Fruit fly (Drosophila melanogaster): ENCODE measurements around the gene CG44325.

Gene CG44325

DNA sequence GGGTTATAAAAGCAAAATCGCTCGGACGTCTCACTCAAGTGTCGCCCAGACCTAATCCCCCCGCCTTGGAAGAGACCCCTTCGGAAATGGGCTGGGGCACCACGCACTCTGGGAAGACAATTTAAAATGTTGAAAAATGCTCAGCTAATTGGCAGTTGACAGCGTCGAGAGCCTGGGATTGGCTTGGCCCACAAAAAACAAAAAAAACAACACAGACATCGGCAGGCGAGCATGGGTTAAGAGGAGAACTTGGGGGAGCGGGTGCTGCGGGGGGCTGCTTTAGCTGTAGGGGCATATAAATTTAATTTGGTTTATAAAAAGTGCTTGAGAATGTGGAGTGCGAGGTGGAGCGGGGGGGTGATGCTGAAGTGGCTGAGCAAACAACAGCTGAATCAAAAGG lies 44.2 kb upstream of the CG44325 start (continued):
- TF ChIP-seq Xrp1 (GFP tag; IDR thresholded peaks at IDR 0.05), result 0 out of 2 replicates have a peak, but pooled peaks have one; percentile 4

DNA sequence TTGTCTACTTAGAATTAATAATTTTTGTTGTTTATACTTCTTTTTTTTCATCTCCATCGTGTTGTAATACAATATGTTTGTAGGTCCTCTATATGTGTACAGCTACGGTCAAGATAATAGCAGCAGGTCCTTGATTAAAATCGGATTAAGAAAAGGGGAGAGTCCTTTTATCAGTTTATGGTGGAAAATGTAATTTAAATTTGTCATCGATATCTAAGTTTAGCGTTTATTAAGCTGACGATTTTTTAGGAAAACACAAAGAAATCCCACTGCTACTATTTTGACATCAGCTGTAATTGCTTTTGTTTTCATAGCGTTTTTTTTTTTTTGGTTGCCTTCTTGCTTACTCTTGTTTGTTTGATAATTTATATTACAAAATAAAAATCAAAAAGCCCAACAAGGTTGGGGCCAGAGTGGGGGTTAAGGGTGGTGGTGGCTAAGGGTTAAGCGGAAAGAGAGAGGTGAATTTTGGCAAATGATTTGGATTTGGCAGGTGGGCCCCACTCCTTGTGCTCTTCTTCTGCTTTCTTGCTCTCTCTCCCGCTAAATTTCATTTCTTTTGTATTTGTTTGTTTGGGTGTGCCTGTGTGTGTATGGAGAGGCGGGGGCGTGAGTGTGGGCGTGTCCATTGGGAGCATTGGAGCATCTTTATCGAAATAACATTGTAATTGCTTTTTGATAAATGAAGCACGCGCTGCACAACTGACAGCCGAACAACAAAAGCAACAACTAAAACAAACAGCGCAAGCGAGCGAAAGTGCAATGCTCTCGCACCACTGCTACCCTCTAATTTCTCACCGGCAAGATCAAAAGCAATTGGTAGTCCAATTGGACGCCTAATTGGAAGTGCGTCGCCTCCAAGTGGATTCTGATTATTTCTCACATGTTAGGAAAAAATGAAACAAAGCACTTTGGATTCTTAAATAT lies 42.8 kb upstream of the CG44325 start:
- TF ChIP-seq Ptx1 (GFP tag; IDR thresholded peaks at IDR 0.05) (peak; percentile 46; the same call in 1 of the 2 replicates), CG10979 (tag; optimal IDR thresholded peaks at IDR 0.05) (peak; percentile 55), Dip2 (GFP tag; IDR thresholded peaks at IDR 0.05) (no peak), CG10654 (GFP tag; optimal IDR thresholded peaks at IDR 0.05) (no peak), shn (GFP tag; optimal IDR thresholded peaks at IDR 0.05) (no peak), CG2712 (tag; optimal IDR thresholded peaks at IDR 0.05) (peak; percentile 55), CG42726 (GFP tag; IDR thresholded peaks at IDR 0.05; ENCODE audit: partially characterized antibody) (no peak), tx (GFP tag; optimal IDR thresholded peaks at IDR 0.05) (no peak), CG8089 (GFP tag; optimal IDR thresholded peaks at IDR 0.05) (no peak), CG5245 (GFP tag; optimal IDR thresholded peaks at IDR 0.05) (no peak), Mad (GFP tag; optimal IDR thresholded peaks at IDR 0.05) (peak; percentile 12), CG7987 (GFP tag; optimal IDR thresholded peaks at IDR 0.05) (no peak), Elba2 (GFP tag; optimal IDR thresholded peaks at IDR 0.05) (no peak), abd-A (tag; optimal IDR thresholded peaks at IDR 0.05) (no peak), CG7271 (tag; optimal IDR thresholded peaks at IDR 0.05) (no peak), zf30C (GFP tag; optimal IDR thresholded peaks at IDR 0.05) (no peak), twi (tag; optimal IDR thresholded peaks at IDR 0.05) (no peak), bigmax (GFP tag; optimal IDR thresholded peaks at IDR 0.05) (no peak), sc (optimal IDR thresholded peaks at IDR 0.05) (no peak), sc (GFP tag; optimal IDR thresholded peaks at IDR 0.05) (no peak), pzg (GFP tag; optimal IDR thresholded peaks at IDR 0.05) (no peak), CG2889 (GFP tag; IDR thresholded peaks at IDR 0.05) (no peak), CG18476 (GFP tag; optimal IDR thresholded peaks at IDR 0.05) (no peak), CG6272 (GFP tag; IDR thresholded peaks at IDR 0.05) (no peak), Side (GFP tag; optimal IDR thresholded peaks at IDR 0.05) (peak; percentile 7), B-H1 (GFP tag; IDR thresholded peaks at IDR 0.05) (no peak), CG11085 (GFP tag; IDR thresholded peaks at IDR 0.05) (no peak), CG10366 (GFP tag; IDR thresholded peaks at IDR 0.05) (peak; percentile 24; the same call in 1 of the 2 replicates), ems (GFP tag; optimal IDR thresholded peaks at IDR 0.05) (peak; percentile 31), CG3163 (GFP tag; optimal IDR thresholded peaks at IDR 0.05) (no peak), wek (GFP tag; optimal IDR thresholded peaks at IDR 0.05) (no peak), Meics (GFP tag; optimal IDR thresholded peaks at IDR 0.05) (peak; percentile 60), CG12942 (GFP tag; optimal IDR thresholded peaks at IDR 0.05) (no peak), lbe (GFP tag; optimal IDR thresholded peaks at IDR 0.05) (no peak), en (GFP tag; optimal IDR thresholded peaks at IDR 0.05) (no peak), exex (tag; optimal IDR thresholded peaks at IDR 0.05) (no peak), eyg (GFP tag; optimal IDR thresholded peaks at IDR 0.05) (no peak), CG15073 (GFP tag; optimal IDR thresholded peaks at IDR 0.05) (no peak), ERR (GFP tag; optimal IDR thresholded peaks at IDR 0.05) (no peak), CG12236 (GFP tag; optimal IDR thresholded peaks at IDR 0.05) (no peak), CG18011 (GFP tag; optimal IDR thresholded peaks at IDR 0.05) (no peak), dati (GFP tag; IDR thresholded peaks at IDR 0.05) (no peak), CG10543 (GFP tag; optimal IDR thresholded peaks at IDR 0.05) (no peak), HLH4C (GFP tag; IDR thresholded peaks at IDR 0.05; ENCODE audit: partially characterized antibody) (no peak), Mes4 (GFP tag; optimal IDR thresholded peaks at IDR 0.05) (peak; percentile 5), CG7357 (GFP tag; IDR thresholded peaks at IDR 0.05) (no peak), CG31388 (GFP tag; optimal IDR thresholded peaks at IDR 0.05) (no peak)

Data from whole organism, embryonic.